Fruit fly (Drosophila melanogaster) whole organism, embryonic: ENCODE measurements around the gene KFase.

ENCODE experiments used
- Dad ChIP-seq: fragments of 200-800 bp; sonication (Bioruptor generic); optimal IDR thresholded peaks from 3 replicates; lab custom pipeline; 2016; ENCODE audit warnings: missing biosample characterization, missing genetic modification characterization
- ac ChIP-seq: fragments of 200-800 bp; sonication (Bioruptor generic); optimal IDR thresholded peaks from 3 replicates; lab custom pipeline; 2017; ENCODE audit warnings: missing biosample characterization, mild to moderate bottlenecking, missing genetic modification characterization
- grau ChIP-seq: fragments of 200-800 bp; optimal IDR thresholded peaks from 3 replicates; lab custom pipeline; 2019; ENCODE audit warnings: missing biosample characterization, mild to moderate bottlenecking, missing genetic modification characterization, moderate library complexity
- pnt ChIP-seq: fragments of 200-800 bp; sonication (Bioruptor generic); optimal IDR thresholded peaks from 3 replicates; lab custom pipeline; 2016; ENCODE audit warnings: missing biosample characterization, missing genetic modification characterization
- ranshi ChIP-seq: fragments of 200-800 bp; sonication (Bioruptor generic); IDR thresholded peaks from 2 replicates; pipeline ENCODE4 v1.3.6; 2022; ENCODE audit warnings: missing biosample characterization, missing genetic modification characterization

DNA sequence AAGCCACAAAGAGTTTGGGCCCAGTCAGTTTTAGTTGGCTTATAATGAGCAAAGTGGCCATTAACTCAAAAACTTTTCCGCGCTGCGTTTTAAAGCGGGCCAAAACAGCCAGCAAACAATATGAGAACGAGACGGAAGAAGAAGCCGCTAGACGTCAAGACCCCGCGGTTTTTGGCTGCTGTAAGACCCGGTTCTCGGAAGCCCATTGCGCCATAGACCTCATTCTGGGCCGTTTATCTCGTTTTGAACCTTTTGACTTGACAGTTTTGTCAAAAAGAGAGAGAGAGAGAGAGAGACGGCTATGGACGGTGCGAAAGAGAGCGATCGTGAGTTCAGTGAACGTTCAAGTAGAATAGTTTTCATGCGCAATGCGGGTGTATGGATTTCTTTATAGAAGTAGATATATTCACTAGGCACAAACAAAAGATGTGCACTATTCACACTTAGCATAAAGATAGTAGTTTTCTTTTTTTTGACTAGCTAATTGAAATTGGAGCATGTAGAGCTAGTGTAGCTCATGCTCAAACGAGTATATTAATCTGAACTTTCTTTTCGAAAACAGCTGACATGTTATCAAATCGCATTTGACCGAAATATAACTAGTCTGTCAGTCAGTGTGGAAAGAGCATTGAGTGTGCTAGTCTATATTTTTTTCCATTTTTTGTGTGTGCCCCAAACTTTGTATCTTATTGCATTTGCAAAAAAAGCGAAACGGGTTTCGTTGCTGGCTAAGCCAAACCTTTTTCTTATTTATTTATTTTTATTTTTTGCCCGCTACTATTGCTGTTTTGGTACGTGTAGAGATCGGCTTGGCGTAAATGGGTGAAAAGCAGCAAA is 14.5 kb upstream of the KFase start:
- TF ChIP-seq Dad (no peak), ranshi (GFP tag; lab: Robert Waterston, UW) (no peak), ac (GFP tag; lab: Kevin White, UChicago) (no peak), pnt (no peak), grau (no peak)
